Worm (Caenorhabditis elegans): ENCODE results near the gene hsp-1.

hsp-1 gene

DNA sequence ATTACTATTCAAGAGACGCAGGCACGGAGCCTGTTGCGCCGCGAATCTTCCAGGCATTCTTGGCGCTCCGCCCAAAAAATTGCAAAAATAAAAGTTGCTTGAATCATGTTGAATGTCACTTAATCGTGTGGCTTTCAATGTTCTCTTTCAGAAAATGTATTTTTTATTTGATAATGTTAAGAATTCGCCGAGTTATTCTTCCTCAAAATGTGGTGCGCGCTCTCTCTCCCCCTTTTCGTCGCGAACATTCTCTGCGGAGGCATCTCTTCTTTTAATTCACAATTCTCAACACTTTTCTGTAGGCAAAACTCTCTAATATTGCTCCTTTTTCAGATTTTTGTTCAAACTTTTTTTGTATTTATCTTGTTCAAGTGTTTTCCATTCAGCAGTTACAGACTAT lies 396 bp upstream of the hsp-1 start:
- TF ChIP-seq mdl-1 (tag; optimal IDR thresholded peaks at IDR 0.05) (peak; percentile 31), egl-5 (tag; optimal IDR thresholded peaks at IDR 0.05) (peak; percentile 97), lin-39 (tag; optimal IDR thresholded peaks at IDR 0.05) (peak; percentile 91), elt-1 (tag; optimal IDR thresholded peaks at IDR 0.05) (peak; percentile 42), ztf-11 (tag; optimal IDR thresholded peaks at IDR 0.05) (no peak), nhr-237 (tag; optimal IDR thresholded peaks at IDR 0.05) (peak; percentile 50), eor-1 (tag; optimal IDR thresholded peaks at IDR 0.05) (peak; percentile 79 to 89), ceh-16 (tag; optimal IDR thresholded peaks at IDR 0.05) (peak; percentile 3), ZK546.5 (tag; optimal IDR thresholded peaks at IDR 0.05) (peak; percentile 49), nhr-77 (tag; optimal IDR thresholded peaks at IDR 0.05) (peak; percentile 86), zag-1 (tag; optimal IDR thresholded peaks at IDR 0.05) (peak; percentile 34), nfya-1 (tag; optimal IDR thresholded peaks at IDR 0.05; ENCODE audit: insufficient read depth) (peak; percentile 94), daf-12 (tag; optimal IDR thresholded peaks at IDR 0.05) (peak; percentile 68), fkh-10 (GFP tag; optimal IDR thresholded peaks at IDR 0.05) (peak; percentile 100), nhr-11 (tag; optimal IDR thresholded peaks at IDR 0.05) (peak; percentile 98), nhr-25 (tag; optimal IDR thresholded peaks at IDR 0.05) (peak; percentile 89), jun-1 (tag; optimal IDR thresholded peaks at IDR 0.05) (peak; percentile 97), tbx-2 (tag; optimal IDR thresholded peaks at IDR 0.05) (peak; percentile 93), nhr-23 (tag; optimal IDR thresholded peaks at IDR 0.05) (peak; percentile 98), snpc-4 (tag; optimal IDR thresholded peaks at IDR 0.05) (peak; percentile 78), ama-1 (optimal IDR thresholded peaks at IDR 0.05) (peak; percentile 87), unc-62 (GFP tag; optimal IDR thresholded peaks at IDR 0.05) (peak; percentile 81), mml-1 (tag; optimal IDR thresholded peaks at IDR 0.05) (no peak), nhr-28 (tag; optimal IDR thresholded peaks at IDR 0.05) (no peak), nhr-12 (tag; optimal IDR thresholded peaks at IDR 0.05) (no peak), nhr-76 (tag; optimal IDR thresholded peaks at IDR 0.05) (peak; percentile 73), lsy-12 (tag; optimal IDR thresholded peaks at IDR 0.05) (peak; percentile 100), sea-2 (GFP tag; optimal IDR thresholded peaks at IDR 0.05) (peak; percentile 37), ceh-82 (tag; optimal IDR thresholded peaks at IDR 0.05) (peak; percentile 88), R02D3.7 (tag; optimal IDR thresholded peaks at IDR 0.05) (peak; percentile 80), egl-27 (tag; optimal IDR thresholded peaks at IDR 0.05) (peak; percentile 64), nhr-43 (tag; optimal IDR thresholded peaks at IDR 0.05; ENCODE audit: poor library complexity, severe bottlenecking) (peak; percentile 76), elt-3 (tag; optimal IDR thresholded peaks at IDR 0.05) (peak in 1 of 3 experiments; percentile 87), hmg-11 (tag; optimal IDR thresholded peaks at IDR 0.05) (peak; percentile 90), nhr-67 (tag; optimal IDR thresholded peaks at IDR 0.05) (peak; percentile 22), ceh-9 (tag; optimal IDR thresholded peaks at IDR 0.05) (no peak), lin-15B (tag; optimal IDR thresholded peaks at IDR 0.05) (peak; percentile 88), ztf-4 (tag; optimal IDR thresholded peaks at IDR 0.05) (peak; percentile 86), fos-1 (tag; optimal IDR thresholded peaks at IDR 0.05) (peak; percentile 91), pqm-1 (tag; optimal IDR thresholded peaks at IDR 0.05) (peak; percentile 92), fkh-2 (tag; optimal IDR thresholded peaks at IDR 0.05) (no peak), ceh-28 (tag; optimal IDR thresholded peaks at IDR 0.05) (peak; percentile 89), unc-39 (tag; optimal IDR thresholded peaks at IDR 0.05) (no peak), elt-2 (tag; optimal IDR thresholded peaks at IDR 0.05) (peak; percentile 83), pha-4 (tag; optimal IDR thresholded peaks at IDR 0.05) (peak; percentile 96), aly-2 (tag; optimal IDR thresholded peaks at IDR 0.05) (no peak), skn-1 (tag; optimal IDR thresholded peaks at IDR 0.05) (peak; percentile 86)
